Worm (Caenorhabditis elegans) whole organism, dauer: ENCODE data around the gene M151.1.

Source experiments
- unc-62 ChIP-seq: sonication (generic microtip); optimal IDR thresholded peaks from 2 replicates; lab custom pipeline; 2017; ENCODE audit warnings: missing biosample characterization, missing genetic modification reagents, missing genetic modification characterization

M151.1 gene

DNA sequence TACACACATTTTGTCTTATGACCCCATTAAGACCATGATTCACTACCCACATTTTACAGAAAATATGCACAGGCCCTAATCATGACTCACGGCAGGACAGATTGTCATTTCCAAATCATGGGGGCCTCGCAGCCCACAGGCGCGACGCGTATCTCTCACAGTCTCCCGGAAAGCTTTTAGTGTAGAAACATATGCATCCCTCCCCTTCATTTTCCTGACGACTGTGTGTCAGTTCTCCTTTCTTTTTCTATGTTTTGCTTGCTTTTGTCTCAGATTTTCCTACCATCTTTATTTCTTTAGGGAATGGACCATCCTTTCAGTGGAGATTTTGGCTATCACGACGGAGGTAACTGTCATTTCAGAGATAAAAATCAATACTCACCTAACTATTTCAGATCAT is at the start of gene M151.1:
Gene M151.1, plus strand, starts transcription at position 301 of the 400 bp plus-strand sequence.
- TF ChIP-seq unc-62 (GFP tag; lab: Kevin White, UChicago) = no peak

DNA sequence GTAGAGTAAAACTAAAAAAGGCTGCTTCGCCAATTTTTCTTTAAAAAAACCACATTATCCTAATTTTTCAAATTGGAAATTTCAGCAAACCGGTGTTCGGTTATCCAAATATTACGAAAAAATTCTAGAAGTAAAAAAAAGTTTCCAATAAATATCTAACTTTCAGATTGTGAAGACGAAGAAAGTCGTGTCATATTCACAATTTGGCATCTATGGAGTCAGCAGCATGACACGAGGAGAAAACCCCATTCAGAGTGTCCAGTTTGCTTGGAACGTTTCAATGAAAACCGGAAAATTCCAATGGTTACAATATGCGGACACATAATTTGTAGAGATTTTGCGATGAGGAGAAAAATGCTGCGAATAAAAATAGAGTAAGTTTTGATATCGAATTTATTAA is 46.0 kb upstream of the M151.1 start, which contains the start of gene Y49F6A.12:
Gene Y49F6A.12, plus strand, starts transcription at position 301 of the 400 bp plus-strand sequence.
- no peak for TF ChIP-seq unc-62 (GFP tag; lab: Kevin White, UChicago)

- TF ChIP-seq unc-62 (GFP tag; lab: Kevin White, UChicago) = no peak
These were observed 42.6 kb upstream of the M151.1 start, which contains the start of gene Y49F6A.11 for ce11 chrII:3598721-3599120. Gene Y49F6A.11, minus strand, starts transcription at chrII:3598821.

DNA sequence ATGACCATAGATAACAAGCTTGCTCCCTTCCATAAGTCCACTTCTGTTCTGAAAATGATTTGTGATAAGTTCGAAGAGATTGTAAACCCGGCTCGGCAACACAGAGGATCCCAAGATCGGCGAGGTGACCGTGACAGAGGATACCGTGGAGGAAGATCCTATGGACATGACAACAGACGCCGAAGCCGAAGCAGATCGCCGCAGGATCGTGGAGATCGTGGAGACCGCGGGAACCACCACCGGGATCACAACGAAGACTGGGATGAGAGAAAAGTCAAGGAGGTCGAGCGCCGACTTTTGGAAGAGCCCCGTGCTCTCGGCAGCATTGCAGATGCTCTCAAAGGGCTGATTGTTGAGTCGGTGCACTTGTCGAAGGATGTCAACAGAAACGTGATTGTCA is 36.7 kb upstream of the M151.1 start:
- no peak for TF ChIP-seq unc-62 (GFP tag; lab: Kevin White, UChicago)

ce11 chrII:3609764-3610163 is 31.5 kb upstream of the M151.1 start, which contains the start of gene Y49F6A.5:
Gene Y49F6A.5, minus strand, starts transcription at chrII:3609864.
- no peak for TF ChIP-seq unc-62 (GFP tag; lab: Kevin White, UChicago)

ce11 chrII:3616615-3617014 is 24.7 kb upstream of the M151.1 start:
- no peak for TF ChIP-seq unc-62 (GFP tag; lab: Kevin White, UChicago)

ce11 chrII:3617512-3617911 is 23.8 kb upstream of the M151.1 start, which contains the start of gene F40E12.1:
Gene F40E12.1, plus strand, starts transcription at chrII:3617812.
- no peak for TF ChIP-seq unc-62 (GFP tag; lab: Kevin White, UChicago)

- TF ChIP-seq unc-62 (GFP tag; lab: Kevin White, UChicago) = no peak
These were observed 20.4 kb upstream of the M151.1 start for ce11 chrII:3620862-3621261.

DNA sequence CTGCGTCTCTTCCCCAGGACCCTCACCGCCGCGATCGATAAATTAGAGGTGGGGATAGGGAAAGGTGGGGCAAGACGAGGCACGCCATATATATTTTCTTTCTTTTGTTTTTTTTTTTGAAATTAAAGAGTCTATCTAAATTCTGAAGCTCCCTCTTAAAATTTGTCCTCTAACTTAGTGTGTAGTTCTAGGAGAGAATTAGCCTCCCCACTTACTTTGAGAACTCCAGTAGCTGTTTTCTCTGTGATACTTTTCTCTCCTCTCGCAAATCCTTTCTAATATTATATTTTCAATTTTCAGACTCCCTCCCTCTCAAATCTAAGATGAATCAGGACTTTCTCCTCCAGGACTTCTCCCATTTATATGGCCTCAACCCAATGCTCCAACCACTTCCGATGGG is 19.3 kb upstream of the M151.1 start, which contains the start of gene M151.7:
Gene M151.7, plus strand, starts transcription at position 301 of the 400 bp plus-strand sequence.
- no peak for TF ChIP-seq unc-62 (GFP tag; lab: Kevin White, UChicago)

DNA sequence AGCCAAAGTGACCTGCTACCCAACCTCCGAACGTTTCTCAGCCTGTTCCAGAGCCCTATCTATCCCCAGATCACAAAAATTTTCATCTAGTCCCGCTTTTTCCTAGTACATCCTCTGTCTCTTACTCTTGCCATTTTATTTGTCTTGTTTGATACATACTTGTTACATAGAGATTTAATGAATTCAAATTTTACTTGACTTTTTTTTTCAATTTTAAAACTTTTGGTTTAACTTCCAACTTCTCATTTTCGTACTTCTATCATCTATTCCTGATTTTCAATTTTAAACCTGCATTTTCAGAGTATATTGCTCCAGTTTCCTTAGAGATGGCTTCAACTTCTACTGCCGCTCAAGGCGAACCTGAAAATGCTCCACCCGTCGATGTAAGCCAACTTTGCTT is 14.4 kb upstream of the M151.1 start, which contains the start of gene M151.3:
Gene M151.3, plus strand, starts transcription at position 301 of the 400 bp plus-strand sequence.
- TF ChIP-seq unc-62 (GFP tag; lab: Kevin White, UChicago) = no peak

- no peak for TF ChIP-seq unc-62 (GFP tag; lab: Kevin White, UChicago)
These were observed 10.5 kb upstream of the M151.1 start, which contains the start of gene M151.2 for ce11 chrII:3630810-3631209. Gene M151.2, plus strand, starts transcription at chrII:3631110.

DNA sequence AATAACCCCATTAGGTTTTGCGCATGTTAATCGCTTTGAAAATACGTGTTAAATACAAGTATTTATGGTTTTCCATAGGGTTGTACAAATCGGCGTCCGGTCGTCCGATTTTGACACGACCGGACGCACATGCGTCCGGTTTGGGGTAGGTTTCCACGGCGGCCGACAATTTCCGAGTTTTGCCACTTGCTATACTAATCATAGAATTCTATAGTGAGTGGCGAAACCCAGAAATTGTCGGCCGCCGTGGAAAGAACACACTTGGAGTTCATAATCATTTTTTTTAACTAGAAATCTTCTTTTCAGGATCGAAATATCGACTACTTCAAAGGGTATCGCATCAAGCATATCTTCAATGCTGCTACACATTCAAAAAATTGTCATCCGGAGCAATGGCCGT is 6.5 kb upstream of the M151.1 start:
- no peak for TF ChIP-seq unc-62 (GFP tag; lab: Kevin White, UChicago)

DNA sequence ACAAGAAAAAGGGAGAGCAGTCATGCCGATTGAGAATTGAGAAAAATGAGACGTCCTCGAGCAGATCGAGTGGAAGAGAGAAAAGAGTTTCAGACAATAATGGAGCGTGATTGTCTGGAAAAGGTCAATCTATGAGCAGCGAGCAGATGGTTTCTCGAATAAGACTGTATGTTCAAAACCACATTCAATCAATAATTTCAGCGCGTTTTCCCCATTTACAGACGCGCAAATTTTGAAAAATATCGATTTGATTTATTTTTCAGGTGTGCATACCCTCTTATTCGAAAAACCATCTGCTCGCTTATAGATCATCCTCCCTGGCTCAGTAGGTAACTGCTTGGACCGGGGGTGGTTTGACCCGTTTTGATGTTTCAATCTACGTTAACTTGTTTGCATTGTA is 2.1 kb upstream of the M151.1 start, which contains the start of gene fbxb-31:
Gene fbxb-31, minus strand, starts transcription at position 101 of the 400 bp plus-strand sequence.
- TF ChIP-seq unc-62 (GFP tag; lab: Kevin White, UChicago) = no peak

ce11 chrII:3640197-3640596 is 1.1 kb upstream of the M151.1 start, which contains the start of gene M151.10:
Gene M151.10, minus strand, starts transcription at chrII:3640297.
- TF ChIP-seq unc-62 (GFP tag; lab: Kevin White, UChicago) = no peak

DNA sequence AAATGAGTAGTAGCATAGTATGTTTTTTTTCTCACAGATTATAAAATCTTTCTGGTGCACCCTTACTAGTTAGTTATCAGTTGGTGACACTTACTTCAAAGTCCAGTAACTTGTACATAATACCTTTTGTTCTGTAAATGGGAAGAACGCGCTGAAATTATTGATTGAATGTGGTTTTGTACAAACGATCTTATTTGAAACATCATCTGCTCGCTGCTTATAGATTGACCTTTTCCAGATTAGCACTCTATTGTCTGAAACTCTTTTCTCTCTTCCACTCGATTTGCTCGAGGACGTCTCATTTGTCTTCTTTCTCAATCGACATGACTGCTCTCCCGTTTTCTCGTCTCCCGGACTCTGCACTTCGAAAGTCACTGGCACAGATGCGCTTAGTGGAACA is 5.8 kb downstream of the M151.1 start, which contains the start of gene fbxb-33:
Gene fbxb-33, plus strand, starts transcription at position 301 of the 400 bp plus-strand sequence.
- no peak for TF ChIP-seq unc-62 (GFP tag; lab: Kevin White, UChicago)

DNA sequence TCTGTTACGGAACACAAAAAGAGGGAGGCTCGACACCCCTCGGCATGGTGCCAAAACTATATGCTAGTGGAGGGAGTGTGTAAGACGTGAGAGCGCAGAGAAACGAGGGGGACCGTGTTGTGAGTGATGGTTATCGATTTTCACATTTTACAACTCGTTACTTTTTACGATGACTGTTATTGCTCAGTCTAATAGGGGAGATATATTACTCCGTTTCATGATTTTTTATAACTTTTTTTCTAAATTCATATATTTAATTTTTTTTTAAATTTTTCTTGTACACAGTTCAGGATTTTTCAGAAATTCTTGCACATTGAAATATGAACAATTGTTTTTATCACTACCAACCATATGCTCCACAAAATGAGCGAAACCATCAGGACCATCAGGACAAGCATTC is 14.1 kb downstream of the M151.1 start, which contains the start of gene F19B10.5:
Gene F19B10.5, plus strand, starts transcription at position 301 of the 400 bp plus-strand sequence.
- TF ChIP-seq unc-62 (GFP tag; lab: Kevin White, UChicago) = no peak

ce11 chrII:3659776-3660175 is 18.5 kb downstream of the M151.1 start, which contains the start of gene F19B10.4:
Gene F19B10.4, plus strand, starts transcription at chrII:3660076.
- no peak for TF ChIP-seq unc-62 (GFP tag; lab: Kevin White, UChicago)
